Worm (Caenorhabditis elegans) whole organism, L2 larva: ENCODE measurements around the gene xpf-1.
A peak's percentile ranks its signal among the peaks of the same experiment; 100 is the strongest.

Source experiments
- C34F6.9 ChIP-seq: fragments of 150-350 bp; optimal IDR thresholded peaks from 2 replicates; lab custom pipeline; 2014; ENCODE audit warnings: missing biosample characterization, missing genetic modification characterization
- F13H6.1 ChIP-seq: sonication (generic microtip); optimal IDR thresholded peaks from 2 replicates; lab custom pipeline; 2016; ENCODE audit warnings: missing genetic modification characterization, missing compliant biosample characterization
- R02D3.7 ChIP-seq: fragments of 150-350 bp; optimal IDR thresholded peaks from 2 replicates; lab custom pipeline; 2014; ENCODE audit warnings: missing biosample characterization, missing genetic modification characterization
- ZK546.5 ChIP-seq: sonication (generic microtip); optimal IDR thresholded peaks from 2 replicates; lab custom pipeline; 2017; ENCODE audit warnings: missing biosample characterization, missing genetic modification characterization
- alr-1 ChIP-seq: fragments of 150-350 bp; optimal IDR thresholded peaks from 2 replicates; lab custom pipeline; 2014; ENCODE audit warnings: missing biosample characterization, missing genetic modification characterization
- aly-2 ChIP-seq: fragments of 150-350 bp; optimal IDR thresholded peaks from 2 replicates; lab custom pipeline; 2014; ENCODE audit warnings: missing biosample characterization, missing genetic modification characterization
- ama-1 ChIP-seq: fragments of 150-350 bp; optimal IDR thresholded peaks from 2 replicates; lab custom pipeline; 2018; ENCODE audit warnings: inconsistent platforms
- ceh-16 ChIP-seq: fragments of 150-350 bp; optimal IDR thresholded peaks from 2 replicates; lab custom pipeline; 2014; ENCODE audit warnings: missing biosample characterization, missing genetic modification characterization
- ceh-82 ChIP-seq: fragments of 150-350 bp; optimal IDR thresholded peaks from 2 replicates; lab custom pipeline; 2014; ENCODE audit warnings: missing biosample characterization, missing genetic modification characterization
- crh-2 ChIP-seq: sonication (generic microtip); optimal IDR thresholded peaks from 2 replicates; lab custom pipeline; 2017; ENCODE audit warnings: missing biosample characterization, missing genetic modification characterization
- egl-27 ChIP-seq: sonication (generic microtip); optimal IDR thresholded peaks from 3 replicates; lab custom pipeline; 2017; ENCODE audit warnings: missing biosample characterization, missing genetic modification reagents, missing genetic modification characterization
- elt-1 ChIP-seq: fragments of 150-350 bp; optimal IDR thresholded peaks from 2 replicates; lab custom pipeline; 2014; ENCODE audit warnings: missing biosample characterization, missing genetic modification characterization
- elt-3 ChIP-seq: sonication (generic microtip); optimal IDR thresholded peaks from 2 replicates; lab custom pipeline; 2017; ENCODE audit warnings: missing biosample characterization, missing genetic modification characterization
- fos-1 ChIP-seq: fragments of 150-350 bp; optimal IDR thresholded peaks from 2 replicates; lab custom pipeline; 2014; ENCODE audit warnings: missing biosample characterization, missing genetic modification characterization
- gmeb-1 ChIP-seq: fragments of 150-350 bp; optimal IDR thresholded peaks from 2 replicates; lab custom pipeline; 2014; ENCODE audit warnings: missing biosample characterization, missing genetic modification characterization
- lin-13 ChIP-seq: fragments of 150-350 bp; optimal IDR thresholded peaks from 2 replicates; lab custom pipeline; 2014; ENCODE audit warnings: missing biosample characterization, missing genetic modification reagents, missing genetic modification characterization
- lsy-2 ChIP-seq, 2 experiments: fragments of 150-350 bp in 1 of 2; sonication (generic microtip) in 1 of 2; optimal IDR thresholded peaks; 2 replicates each; lab custom pipeline; 2014 to 2017; ENCODE audit warnings: missing biosample characterization in 2 of 2, missing genetic modification characterization in 2 of 2
- mbf-1 ChIP-seq: sonication (generic microtip); optimal IDR thresholded peaks from 2 replicates; lab custom pipeline; 2017; ENCODE audit warnings: missing biosample characterization, missing genetic modification characterization
- mdl-1 ChIP-seq, 2 experiments: fragments of 150-350 bp in 1 of 2; sonication (generic microtip) in 1 of 2; optimal IDR thresholded peaks; 2 replicates each; lab custom pipeline; 2017; ENCODE audit warnings: missing biosample characterization in 2 of 2, missing genetic modification characterization in 2 of 2
- nhr-10 ChIP-seq: sonication (generic microtip); optimal IDR thresholded peaks from 2 replicates; lab custom pipeline; 2017; ENCODE audit warnings: missing biosample characterization, missing genetic modification characterization
- nhr-11 ChIP-seq: fragments of 150-350 bp; optimal IDR thresholded peaks from 2 replicates; lab custom pipeline; 2014; ENCODE audit warnings: missing biosample characterization, missing genetic modification characterization
- nhr-12 ChIP-seq: fragments of 150-350 bp; optimal IDR thresholded peaks from 2 replicates; lab custom pipeline; 2014; ENCODE audit warnings: missing biosample characterization, missing genetic modification characterization
- nhr-129 ChIP-seq: fragments of 150-350 bp; optimal IDR thresholded peaks from 2 replicates; lab custom pipeline; 2014; ENCODE audit warnings: missing biosample characterization, missing genetic modification characterization
- nhr-21 ChIP-seq: fragments of 150-350 bp; optimal IDR thresholded peaks from 2 replicates; lab custom pipeline; 2014; ENCODE audit warnings: missing biosample characterization, missing genetic modification characterization
- nhr-237 ChIP-seq: fragments of 150-350 bp; optimal IDR thresholded peaks from 2 replicates; lab custom pipeline; 2014; ENCODE audit warnings: missing biosample characterization, missing genetic modification characterization
- nhr-25 ChIP-seq: fragments of 150-350 bp; sonication (generic microtip); optimal IDR thresholded peaks from 3 replicates; lab custom pipeline; 2014; ENCODE audit warnings: missing biosample characterization, missing genetic modification characterization
- sem-4 ChIP-seq: fragments of 150-350 bp; optimal IDR thresholded peaks from 2 replicates; lab custom pipeline; 2014; ENCODE audit warnings: missing biosample characterization, missing genetic modification reagents, missing genetic modification characterization
- skn-1 ChIP-seq: sonication (generic microtip); optimal IDR thresholded peaks from 2 replicates; lab custom pipeline; 2017; ENCODE audit warnings: missing biosample characterization, missing genetic modification characterization
- sma-3 ChIP-seq: sonication (generic microtip); optimal IDR thresholded peaks from 2 replicates; lab custom pipeline; 2016; ENCODE audit warnings: missing genetic modification reagents, missing genetic modification characterization, missing compliant biosample characterization
- snpc-4 ChIP-seq: fragments of 150-350 bp; optimal IDR thresholded peaks from 2 replicates; lab custom pipeline; 2014; ENCODE audit warnings: missing biosample characterization, missing genetic modification characterization
- unc-55 ChIP-seq: fragments of 150-350 bp; sonication (generic microtip); optimal IDR thresholded peaks from 3 replicates; lab custom pipeline; 2014; ENCODE audit warnings: missing biosample characterization, missing genetic modification reagents, missing genetic modification characterization
- zag-1 ChIP-seq: fragments of 150-350 bp; optimal IDR thresholded peaks from 2 replicates; lab custom pipeline; 2014; ENCODE audit warnings: missing biosample characterization, missing genetic modification characterization
- ztf-1 ChIP-seq: fragments of 200-800 bp; sonication (Bioruptor generic); conservative IDR thresholded peaks from 2 replicates; pipeline ENCODE4 v1.3.6; 2022; ENCODE audit warnings: missing genetic modification characterization, missing compliant biosample characterization
- ztf-11 ChIP-seq: sonication (generic microtip); optimal IDR thresholded peaks from 2 replicates; lab custom pipeline; 2017; ENCODE audit warnings: missing biosample characterization, missing genetic modification characterization

The xpf-1 gene

DNA sequence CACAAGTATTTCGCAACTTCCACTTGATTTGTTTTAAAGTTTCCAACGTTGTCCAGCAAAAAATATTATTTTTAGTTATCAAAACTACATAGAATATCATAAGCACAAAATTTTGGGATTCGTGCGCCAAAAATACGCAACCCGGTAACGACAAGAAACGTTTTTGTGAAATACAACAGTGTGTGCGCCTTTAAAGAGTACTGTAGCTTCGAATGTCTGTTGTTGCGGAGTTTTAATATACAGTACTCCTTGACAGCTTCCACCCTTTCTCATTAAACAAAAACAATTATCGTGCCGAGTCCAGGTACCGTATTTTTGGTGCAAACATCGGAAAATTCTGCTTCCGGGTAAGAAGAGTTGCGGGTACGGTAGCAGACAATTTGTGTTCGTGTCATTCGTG is 15.8 kb upstream of the xpf-1 start:
- TF ChIP-seq F13H6.1 (no peak), gmeb-1 (tag; lab: Kevin White, UChicago) (no peak), ceh-16 (tag; lab: Kevin White, UChicago) (no peak), ztf-1 (GFP tag; lab: Robert Waterston, UW) (no peak), mdl-1 (tag; optimal IDR thresholded peaks at IDR 0.05; lab: Kevin White, UChicago) (no peak), mbf-1 (tag; lab: Kevin White, UChicago) (no peak), nhr-237 (tag; lab: Kevin White, UChicago) (no peak), nhr-129 (tag; lab: Kevin White, UChicago) (no peak), alr-1 (tag; lab: Kevin White, UChicago) (no peak), ceh-82 (tag; lab: Kevin White, UChicago) (no peak)

DNA sequence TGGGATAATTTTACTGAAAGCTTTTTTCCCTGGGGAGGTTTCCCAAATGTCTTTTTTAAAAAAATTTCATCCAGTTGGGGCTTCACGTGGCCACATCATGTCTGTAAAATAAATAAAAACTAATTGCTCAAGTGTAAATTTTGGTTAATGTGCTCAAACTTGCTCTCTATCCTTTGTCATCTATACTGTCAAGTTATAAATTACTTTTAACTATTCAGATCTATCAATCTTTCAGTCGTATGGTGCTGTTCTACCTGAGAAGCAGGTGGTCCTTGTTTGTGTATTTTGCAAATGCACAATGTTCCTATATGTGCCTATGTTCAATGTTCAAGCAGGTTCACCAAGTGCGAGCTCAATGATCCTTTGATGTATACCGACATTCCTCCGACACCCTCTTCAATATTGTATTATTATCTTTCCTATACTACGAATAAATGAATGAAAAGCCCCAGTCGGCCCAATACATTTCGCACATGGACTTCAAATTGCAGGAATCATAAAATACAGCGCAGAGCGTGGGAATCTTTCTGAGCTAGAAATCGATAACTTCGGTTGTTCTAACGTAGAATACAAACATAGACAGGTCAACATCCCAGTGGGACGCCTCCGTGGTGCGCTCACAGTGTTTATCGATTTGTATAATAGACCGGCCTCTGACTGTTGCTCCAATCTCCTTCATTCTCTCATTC is 14.7 kb upstream of the xpf-1 start, which contains the start of the genes sfxn-1.4 and C47D12.4:
sfxn-1.4 (minus strand) TSS at position 101 of the 689 bp plus-strand sequence.
C47D12.4 (plus strand) TSS at position 639 of the 689 bp plus-strand sequence.
- no peak for TF ChIP-seq unc-55
- no peak for TF ChIP-seq aly-2
- TF ChIP-seq nhr-237 (tag; lab: Kevin White, UChicago), result no peak
- no peak for TF ChIP-seq ztf-1 (GFP tag; lab: Robert Waterston, UW)
- no peak for TF ChIP-seq nhr-25 (tag; lab: Kevin White, UChicago)
- TF ChIP-seq nhr-129 (tag; lab: Kevin White, UChicago), result no peak
- TF ChIP-seq R02D3.7 (tag; lab: Kevin White, UChicago), result no peak
- no peak for TF ChIP-seq nhr-10 (tag; lab: Kevin White, UChicago)
- TF ChIP-seq lsy-2 (tag; optimal IDR thresholded peaks at IDR 0.05; lab: Kevin White, UChicago), result no peak

DNA sequence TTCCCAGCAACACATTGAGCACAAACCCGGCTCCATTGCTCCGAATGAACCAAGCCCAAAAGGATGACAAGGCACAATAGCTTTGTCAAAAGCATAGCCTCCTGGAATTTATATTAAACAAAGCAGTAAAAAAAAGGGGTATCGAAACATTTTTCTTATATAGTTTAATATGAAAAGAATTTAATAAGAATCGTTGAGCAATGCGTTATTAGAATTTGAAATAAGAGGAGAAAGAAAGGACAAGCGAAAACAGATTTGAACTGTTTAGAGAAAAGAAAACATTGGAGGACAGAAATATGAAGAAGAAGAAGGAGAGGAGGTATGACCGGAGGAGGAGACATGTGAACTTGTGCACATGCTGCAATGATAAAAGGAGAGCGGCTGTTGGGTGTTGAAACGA is 10.8 kb upstream of the xpf-1 start, which contains the start of gene C47D12.5:
C47D12.5 (minus strand) TSS at position 101 of the 400 bp plus-strand sequence.
- TF ChIP-seq zag-1 (no peak), egl-27 (no peak), lin-13 (no peak), R02D3.7 (tag; lab: Kevin White, UChicago) (no peak), sma-3 (no peak), nhr-21 (tag; lab: Kevin White, UChicago) (no peak), skn-1 (no peak), sem-4 (tag; lab: Kevin White, UChicago) (no peak), ztf-11 (tag; lab: Kevin White, UChicago) (no peak), crh-2 (tag; lab: Kevin White, UChicago) (no peak), ZK546.5 (tag; lab: Kevin White, UChicago) (no peak)

DNA sequence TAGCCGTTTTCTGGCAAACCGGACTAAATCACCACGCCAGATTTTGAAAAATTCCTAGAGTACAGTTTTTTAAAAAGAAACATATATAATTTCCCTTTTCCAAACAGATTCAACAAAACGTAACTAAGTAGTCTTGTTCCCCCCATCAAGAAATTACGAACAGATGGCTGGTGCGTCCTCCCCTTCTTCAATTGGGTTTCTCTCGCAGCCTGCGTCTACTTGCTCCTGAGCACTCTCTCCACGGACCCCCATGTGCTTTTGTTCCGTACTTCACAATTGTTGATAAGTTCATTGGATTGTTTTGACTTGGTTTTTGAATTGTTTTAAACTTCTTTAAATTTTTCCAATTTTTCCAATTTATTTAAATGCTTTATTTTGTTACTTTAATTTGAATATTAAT is 8.0 kb upstream of the xpf-1 start:
- TF ChIP-seq elt-1 (no peak), unc-55 (peak; percentile 9), snpc-4 (tag; lab: Kevin White, UChicago) (no peak), crh-2 (tag; lab: Kevin White, UChicago) (no peak), alr-1 (tag; lab: Kevin White, UChicago) (no peak), C34F6.9 (tag; lab: Kevin White, UChicago) (peak; percentile 16), ZK546.5 (tag; lab: Kevin White, UChicago) (no peak)
- TF ChIP-seq, all 48 proteins: peak for 2

DNA sequence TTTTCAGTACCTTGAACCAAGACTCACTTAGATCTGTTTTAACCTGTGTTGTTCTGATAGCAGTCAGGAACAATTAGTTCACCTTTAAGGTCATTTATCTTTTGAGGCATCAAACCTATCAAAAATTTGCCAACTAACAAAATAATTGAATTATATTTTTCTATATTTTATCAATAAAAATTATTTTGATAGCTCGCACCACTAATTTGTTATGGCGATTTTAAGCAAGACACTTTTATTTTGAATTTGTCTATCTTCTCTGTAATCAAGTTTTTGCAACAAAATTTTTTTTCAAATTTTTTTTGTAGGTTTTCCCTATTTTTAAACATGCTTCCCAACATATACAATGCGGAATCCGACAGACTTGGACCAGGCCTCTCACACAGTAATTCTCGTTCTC is 7.3 kb upstream of the xpf-1 start, which contains the start of gene kel-1:
kel-1 (plus strand) TSS at position 301 of the 400 bp plus-strand sequence.
- TF ChIP-seq nhr-12 (tag; lab: Kevin White, UChicago) (no peak), aly-2 (no peak), elt-1 (no peak), ceh-16 (tag; lab: Kevin White, UChicago) (no peak), fos-1 (tag; lab: Kevin White, UChicago) (no peak), F13H6.1 (no peak)

DNA sequence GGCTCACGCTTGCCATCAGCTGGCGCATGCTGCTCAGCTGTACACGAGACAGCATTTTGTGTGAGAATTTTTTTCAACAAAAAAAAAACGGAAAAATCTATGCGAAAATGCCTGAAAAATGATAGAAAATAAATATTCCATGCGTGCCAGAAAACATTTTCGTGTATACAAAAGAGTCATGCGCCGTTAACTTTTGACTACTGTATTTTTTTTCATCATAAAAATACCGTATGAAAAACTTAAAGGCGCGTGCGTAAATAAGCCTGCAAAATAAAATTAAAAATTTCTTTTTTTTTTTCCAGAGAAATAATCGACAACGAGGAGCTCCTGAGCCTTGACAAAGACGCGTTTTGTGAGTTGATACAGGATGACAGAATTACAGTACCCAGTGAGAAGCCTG is 6.0 kb upstream of the xpf-1 start:
- no peak for TF ChIP-seq nhr-11
- TF ChIP-seq ama-1, result no peak
- no peak for TF ChIP-seq egl-27
- TF ChIP-seq elt-3 (tag; lab: Kevin White, UChicago), result no peak
